Fruit fly (Drosophila melanogaster): ENCODE data around the gene TkR99D.
A peak's percentile ranks its signal among the peaks of the same experiment; 100 is the strongest.

TkR99D gene

dm6 chr3R:29995035-29995434 lies 25.8 kb upstream of the TkR99D start, which contains the start of the genes CG7903 and Sas-6 (continued):
- no peak for TF ChIP-seq sens (GFP tag)
- no peak for TF ChIP-seq CG32767 (GFP tag; IDR thresholded peaks at IDR 0.05)
- no peak for TF ChIP-seq CG18619 (GFP tag; optimal IDR thresholded peaks at IDR 0.05)
- peak; percentile 79 for TF ChIP-seq Med (GFP tag)
- TF ChIP-seq PHDP (tag; optimal IDR thresholded peaks at IDR 0.05), result no peak
- TF ChIP-seq cg (GFP tag; optimal IDR thresholded peaks at IDR 0.05), result no peak
- no peak for TF ChIP-seq CG18476 (GFP tag; optimal IDR thresholded peaks at IDR 0.05)
- TF ChIP-seq sd (tag; optimal IDR thresholded peaks at IDR 0.05), result no peak
- no peak for TF ChIP-seq gcm2 (GFP tag; optimal IDR thresholded peaks at IDR 0.05)
- no peak for TF ChIP-seq GATAe (GFP tag; conservative IDR thresholded peaks at IDR 0.05)
- TF ChIP-seq ken (GFP tag; IDR thresholded peaks at IDR 0.05), result no peak
- no peak for TF ChIP-seq fd102C (GFP tag; optimal IDR thresholded peaks at IDR 0.05)
- no peak for TF ChIP-seq NK7.1 (GFP tag; optimal IDR thresholded peaks at IDR 0.05)
- TF ChIP-seq CG17802 (tag; optimal IDR thresholded peaks at IDR 0.05), result no peak
- no peak for TF ChIP-seq pros (GFP tag; optimal IDR thresholded peaks at IDR 0.05)
- no peak for TF ChIP-seq shn (GFP tag; optimal IDR thresholded peaks at IDR 0.05)
- TF ChIP-seq bab2 (GFP tag; optimal IDR thresholded peaks at IDR 0.05), result no peak
- no peak for TF ChIP-seq Taf1 (GFP tag; IDR thresholded peaks at IDR 0.05)
- peak; percentile 63 for TF ChIP-seq vnd (GFP tag; IDR thresholded peaks at IDR 0.05; ENCODE audit: partially characterized antibody)
- no peak for TF ChIP-seq sug (tag; optimal IDR thresholded peaks at IDR 0.05)
- TF ChIP-seq CG12659 (GFP tag; optimal IDR thresholded peaks at IDR 0.05), result no peak
- TF ChIP-seq sc (optimal IDR thresholded peaks at IDR 0.05), result no peak
- no peak for TF ChIP-seq sc (GFP tag; optimal IDR thresholded peaks at IDR 0.05)
- no peak for TF ChIP-seq CG13123 (GFP tag; optimal IDR thresholded peaks at IDR 0.05)
- TF ChIP-seq CG13775 (GFP tag; optimal IDR thresholded peaks at IDR 0.05), result no peak
- TF ChIP-seq ttk (GFP tag; IDR thresholded peaks at IDR 0.05), result no peak
- TF ChIP-seq Doc3 (GFP tag; IDR thresholded peaks at IDR 0.05; ENCODE audit: partially characterized antibody), result peak; percentile 60; the same call in 2 of the 3 replicates
- no peak for TF ChIP-seq CG4730 (GFP tag; IDR thresholded peaks at IDR 0.05)
- peak; percentile 60 for TF ChIP-seq sna (GFP tag; IDR thresholded peaks at IDR 0.05; ENCODE audit: partially characterized antibody)
- peak; percentile 81 for TF ChIP-seq CG9797 (GFP tag; optimal IDR thresholded peaks at IDR 0.05)
- no peak for TF ChIP-seq CG8089 (GFP tag; optimal IDR thresholded peaks at IDR 0.05)
- no peak for TF ChIP-seq CG12104 (GFP tag; optimal IDR thresholded peaks at IDR 0.05)
- peak; percentile 56; the same call in 1 of the 2 replicates for TF ChIP-seq nerfin-2 (GFP tag; IDR thresholded peaks at IDR 0.05; ENCODE audit: partially characterized antibody)
- TF ChIP-seq tll (GFP tag; optimal IDR thresholded peaks at IDR 0.05), result no peak
- no peak for TF ChIP-seq kah (GFP tag; optimal IDR thresholded peaks at IDR 0.05)
- no peak for TF ChIP-seq Spps (tag; optimal IDR thresholded peaks at IDR 0.05)
- TF ChIP-seq CG30403 (GFP tag; optimal IDR thresholded peaks at IDR 0.05), result peak; percentile 2
- TF ChIP-seq Gug (GFP tag; IDR thresholded peaks at IDR 0.05), result no peak
- no peak for TF ChIP-seq CG10462 (GFP tag; optimal IDR thresholded peaks at IDR 0.05)
- TF ChIP-seq CG9437 (GFP tag; optimal IDR thresholded peaks at IDR 0.05), result no peak
- no peak for TF ChIP-seq CG10431 (GFP tag; optimal IDR thresholded peaks at IDR 0.05)
- no peak for TF ChIP-seq CG6254 (GFP tag; optimal IDR thresholded peaks at IDR 0.05)
- TF ChIP-seq CG12071 (GFP tag; optimal IDR thresholded peaks at IDR 0.05), result no peak
- TF ChIP-seq tin (GFP tag; optimal IDR thresholded peaks at IDR 0.05), result no peak
- TF ChIP-seq CG11504 (tag; optimal IDR thresholded peaks at IDR 0.05), result no peak
- TF ChIP-seq btn (GFP tag; optimal IDR thresholded peaks at IDR 0.05), result no peak
- no peak for TF ChIP-seq Lpt (GFP tag; optimal IDR thresholded peaks at IDR 0.05)
- no peak for TF ChIP-seq twi (tag; optimal IDR thresholded peaks at IDR 0.05)
- no peak for TF ChIP-seq Ada2b (GFP tag; IDR thresholded peaks at IDR 0.05)
- no peak for TF ChIP-seq wor (GFP tag; IDR thresholded peaks at IDR 0.05)
- TF ChIP-seq Lim3 (GFP tag; IDR thresholded peaks at IDR 0.05), result no peak
- no peak for TF ChIP-seq CG18599 (GFP tag; optimal IDR thresholded peaks at IDR 0.05)
